Worm (Caenorhabditis elegans): ENCODE data around the gene Y5H2B.3.

The Y5H2B.3 gene

ce11 chrV:2201240-2201639, 13.1 kb downstream of the Y5H2B.3 start, which contains the start of gene cyp-32B1:
Gene cyp-32B1 (minus strand): TSS chrV:2201415.
- TF ChIP-seq tbx-2 (tag; optimal IDR thresholded peaks at IDR 0.05) (no peak), nhr-71 (tag; optimal IDR thresholded peaks at IDR 0.05) (no peak), elt-2 (tag; optimal IDR thresholded peaks at IDR 0.05) (peak; percentile 34), fos-1 (tag; optimal IDR thresholded peaks at IDR 0.05) (no peak), hlh-4 (tag; optimal IDR thresholded peaks at IDR 0.05) (no peak), fkh-8 (tag; optimal IDR thresholded peaks at IDR 0.05) (no peak), F16B12.6 (tag; optimal IDR thresholded peaks at IDR 0.05) (no peak), lin-35 (GFP tag; optimal IDR thresholded peaks at IDR 0.05) (peak in 1 of 2 experiments; percentile 5)

- TF ChIP-seq vab-15 (tag; optimal IDR thresholded peaks at IDR 0.05), result no peak
- peak; percentile 91 for TF ChIP-seq dsc-1 (tag; optimal IDR thresholded peaks at IDR 0.05)
- no peak for TF ChIP-seq fos-1 (tag; optimal IDR thresholded peaks at IDR 0.05)
- peak; percentile 71 for TF ChIP-seq fkh-4 (tag; optimal IDR thresholded peaks at IDR 0.05; ENCODE audit: borderline replicate concordance)
Measured at ce11 chrV:2204080-2204479, 16.0 kb downstream of the Y5H2B.3 start, which contains the start of gene cyp-33C12. Gene cyp-33C12 (minus strand): TSS chrV:2204400.

DNA sequence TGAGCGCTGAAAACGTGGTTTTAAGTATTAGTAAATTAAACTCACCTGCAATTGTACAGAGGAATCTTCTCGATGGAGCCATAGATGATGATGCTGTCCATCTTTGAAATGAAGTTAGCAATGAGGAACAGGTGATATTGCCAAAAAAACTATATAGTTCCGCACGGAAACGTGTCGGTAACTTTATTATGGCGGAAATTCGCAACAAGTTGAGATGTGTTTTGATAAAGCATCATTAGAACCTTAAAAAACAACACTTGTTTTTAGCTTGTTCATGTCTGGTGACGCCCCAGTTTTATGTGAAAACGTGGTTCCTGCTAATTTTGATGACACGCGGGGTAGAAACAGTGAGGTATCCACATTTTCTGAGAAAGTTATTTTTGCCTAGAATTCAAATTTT, 18.1 kb downstream of the Y5H2B.3 start, which contains the start of gene srt-40:
Gene srt-40, minus strand, starts transcription at position 101 of the 400 bp plus-strand sequence.
- TF ChIP-seq nhr-12 (tag; optimal IDR thresholded peaks at IDR 0.05) (no peak), sptf-1 (tag; optimal IDR thresholded peaks at IDR 0.05) (no peak), aly-2 (tag; optimal IDR thresholded peaks at IDR 0.05) (no peak), unc-98 (GFP tag; IDR thresholded peaks at IDR 0.05) (no peak), dsc-1 (tag; optimal IDR thresholded peaks at IDR 0.05) (no peak), sup-37 (GFP tag; optimal IDR thresholded peaks at IDR 0.05) (no peak), ceh-88 (GFP tag; IDR thresholded peaks at IDR 0.05) (no peak), vab-15 (tag; optimal IDR thresholded peaks at IDR 0.05) (no peak), sox-4 (tag; optimal IDR thresholded peaks at IDR 0.05) (no peak), ztf-11 (tag; optimal IDR thresholded peaks at IDR 0.05) (no peak), lin-13 (GFP tag; optimal IDR thresholded peaks at IDR 0.05) (no peak), pag-3 (tag; optimal IDR thresholded peaks at IDR 0.05; ENCODE audit: borderline replicate concordance, insufficient read depth) (no peak), unc-86 (tag; optimal IDR thresholded peaks at IDR 0.05) (no peak), efl-3 (GFP tag; optimal IDR thresholded peaks at IDR 0.05) (no peak), C16A3.4 (tag; optimal IDR thresholded peaks at IDR 0.05) (no peak), isw-1 (GFP tag; IDR thresholded peaks at IDR 0.05) (no peak), lir-3 (tag; optimal IDR thresholded peaks at IDR 0.05; ENCODE audit: poor library complexity) (no peak), zag-1 (tag; optimal IDR thresholded peaks at IDR 0.05) (no peak)

DNA sequence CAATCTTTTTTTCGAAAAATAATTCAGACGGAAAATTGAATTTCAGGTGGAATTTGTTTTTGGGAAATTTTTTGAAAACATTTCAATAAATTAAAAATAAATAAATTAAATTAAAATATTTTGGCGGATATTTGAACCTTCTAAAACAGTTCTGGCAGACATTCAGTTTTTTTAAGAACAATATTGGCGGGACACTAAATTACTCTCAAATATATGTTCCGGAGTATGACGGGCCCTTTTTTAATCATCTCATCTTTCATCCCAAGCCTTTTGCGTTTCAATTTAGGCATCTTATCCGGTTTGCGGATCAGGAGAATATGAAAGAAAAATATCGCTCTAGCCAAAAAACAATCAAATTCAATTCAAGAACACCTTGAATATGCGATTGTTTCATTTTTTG, 18.7 kb downstream of the Y5H2B.3 start, which contains the start of gene svh-11:
Gene svh-11, plus strand, starts transcription at position 301 of the 400 bp plus-strand sequence.
- TF ChIP-seq mep-1 (tag; optimal IDR thresholded peaks at IDR 0.05), result no peak
- no peak for TF ChIP-seq elt-2 (tag; optimal IDR thresholded peaks at IDR 0.05)
- no peak for TF ChIP-seq unc-62 (GFP tag; optimal IDR thresholded peaks at IDR 0.05)
- TF ChIP-seq blmp-1 (tag; optimal IDR thresholded peaks at IDR 0.05), result no peak
- no peak for TF ChIP-seq tlp-1 (tag; optimal IDR thresholded peaks at IDR 0.05)
- no peak for TF ChIP-seq egl-27 (tag; optimal IDR thresholded peaks at IDR 0.05)
- TF ChIP-seq pag-3 (tag; optimal IDR thresholded peaks at IDR 0.05; ENCODE audit: borderline replicate concordance, insufficient read depth), result no peak
- no peak for TF ChIP-seq mdl-1 (tag; optimal IDR thresholded peaks at IDR 0.05)
- TF ChIP-seq nhr-85 (tag), result no peak
- TF ChIP-seq fkh-8 (tag; optimal IDR thresholded peaks at IDR 0.05), result no peak
- TF ChIP-seq mab-9 (GFP tag; IDR thresholded peaks at IDR 0.05), result no peak
- TF ChIP-seq efl-1 (optimal IDR thresholded peaks at IDR 0.05), result no peak
- TF ChIP-seq efl-1 (GFP tag; optimal IDR thresholded peaks at IDR 0.05 in 1 of 2), result no peak
- TF ChIP-seq nhr-20 (tag; optimal IDR thresholded peaks at IDR 0.05), result no peak
- TF ChIP-seq ceh-82 (tag; optimal IDR thresholded peaks at IDR 0.05), result no peak
- TF ChIP-seq C04F5.9 (tag; optimal IDR thresholded peaks at IDR 0.05), result no peak

Measured in whole organism, L1 larva.